Fruit fly (Drosophila melanogaster) whole organism, embryonic: ENCODE data around the gene SmydA-9.
A peak's percentile ranks its signal among the peaks of the same experiment; 100 is the strongest.

Source experiments
- Atf-2 ChIP-seq: fragments of 200-800 bp; sonication (Bioruptor generic); optimal IDR thresholded peaks from 2 replicates; lab custom pipeline; 2016; ENCODE audit warnings: missing biosample characterization, missing genetic modification characterization
- CG10565 ChIP-seq: fragments of 200-800 bp; sonication (Bioruptor generic); optimal IDR thresholded peaks from 3 replicates; lab custom pipeline; 2016; ENCODE audit warnings: missing biosample characterization, mild to moderate bottlenecking, missing genetic modification characterization
- CG10654 ChIP-seq: fragments of 200-800 bp; sonication (Bioruptor generic); optimal IDR thresholded peaks from 2 replicates; lab custom pipeline; 2016; ENCODE audit warnings: missing biosample characterization, missing genetic modification characterization
- CG11456 ChIP-seq: fragments of 200-800 bp; sonication (Bioruptor generic); IDR thresholded peaks from 3 replicates; pipeline ENCODE4 v1.3.6; 2022; ENCODE audit warnings: missing biosample characterization, missing genetic modification characterization
- CG11560 ChIP-seq: fragments of 200-800 bp; sonication (Bioruptor generic); IDR thresholded peaks from 3 replicates; pipeline ENCODE4 v1.3.6; 2022; ENCODE audit warnings: missing biosample characterization, missing genetic modification characterization
- CG11723 ChIP-seq: fragments of 200-800 bp; sonication (Bioruptor generic); optimal IDR thresholded peaks from 2 replicates; lab custom pipeline; 2017; ENCODE audit warnings: missing biosample characterization, mild to moderate bottlenecking, missing genetic modification characterization
- CG12769 ChIP-seq: fragments of 200-800 bp; sonication (Bioruptor generic); optimal IDR thresholded peaks from 2 replicates; lab custom pipeline; 2019; ENCODE audit warnings: missing biosample characterization, mild to moderate bottlenecking, missing genetic modification characterization, moderate library complexity
- CG13424 ChIP-seq: fragments of 200-800 bp; sonication (Bioruptor generic); optimal IDR thresholded peaks from 2 replicates; lab custom pipeline; 2019; ENCODE audit warnings: missing biosample characterization, mild to moderate bottlenecking, missing genetic modification characterization, moderate library complexity
- CG13894 ChIP-seq: fragments of 200-800 bp; sonication (Bioruptor generic); optimal IDR thresholded peaks from 3 replicates; lab custom pipeline; 2018; ENCODE audit warnings: missing biosample characterization, mild to moderate bottlenecking, missing genetic modification characterization, moderate library complexity
- CG15601 ChIP-seq: fragments of 200-800 bp; sonication (Bioruptor generic); optimal IDR thresholded peaks from 3 replicates; lab custom pipeline; 2019; ENCODE audit warnings: missing biosample characterization, mild to moderate bottlenecking, missing genetic modification characterization, moderate library complexity
- CG16779 ChIP-seq: fragments of 200-800 bp; sonication (Bioruptor generic); IDR thresholded peaks from 2 replicates; pipeline ENCODE4 v1.3.6; 2022; ENCODE audit warnings: missing biosample characterization, missing genetic modification characterization
- CG17328 ChIP-seq: fragments of 200-800 bp; sonication (Bioruptor generic); IDR thresholded peaks from 2 replicates; pipeline ENCODE4 v1.3.6; 2022; ENCODE audit warnings: missing biosample characterization, missing genetic modification characterization
- CG17612 ChIP-seq: fragments of 200-800 bp; sonication (Bioruptor generic); IDR thresholded peaks from 2 replicates; pipeline ENCODE4 v1.3.6; 2022; ENCODE audit warnings: missing biosample characterization, missing genetic modification characterization
- CG18764 ChIP-seq: fragments of 200-800 bp; sonication (Bioruptor generic); optimal IDR thresholded peaks from 3 replicates; lab custom pipeline; 2016; ENCODE audit warnings: missing biosample characterization, missing genetic modification characterization
- CG2116 ChIP-seq: fragments of 200-800 bp; sonication (Bioruptor generic); optimal IDR thresholded peaks from 3 replicates; lab custom pipeline; 2018; ENCODE audit warnings: missing biosample characterization, mild to moderate bottlenecking, missing genetic modification characterization
- CG2712 ChIP-seq: fragments of 200-800 bp; optimal IDR thresholded peaks from 3 replicates; lab custom pipeline; 2019; ENCODE audit warnings: missing biosample characterization, mild to moderate bottlenecking, missing genetic modification characterization, moderate library complexity
- CG33213 ChIP-seq: fragments of 200-800 bp; sonication (Bioruptor generic); optimal IDR thresholded peaks from 3 replicates; lab custom pipeline; 2016; ENCODE audit warnings: missing biosample characterization, missing genetic modification characterization
- CG3847 ChIP-seq: fragments of 200-800 bp; sonication (Bioruptor generic); IDR thresholded peaks from 2 replicates; pipeline ENCODE4 v1.3.6; 2022; ENCODE audit warnings: missing biosample characterization, missing genetic modification characterization
- CG42726 ChIP-seq: fragments of 200-800 bp; sonication (Bioruptor generic); IDR thresholded peaks from 2 replicates; pipeline ENCODE4 v1.3.6; 2022; ENCODE audit warnings: missing biosample characterization, missing genetic modification characterization; ENCODE audit not compliant: partially characterized antibody
- CG5180 ChIP-seq: fragments of 200-800 bp; sonication (Bioruptor generic); optimal IDR thresholded peaks from 3 replicates; lab custom pipeline; 2017; ENCODE audit warnings: missing biosample characterization, missing genetic modification characterization, mild to moderate bottlenecking, moderate library complexity, missing genetic modification reagents
- CG6765 ChIP-seq: fragments of 200-800 bp; sonication (Bioruptor generic); optimal IDR thresholded peaks from 3 replicates; lab custom pipeline; 2017; ENCODE audit warnings: missing biosample characterization, mild to moderate bottlenecking, missing genetic modification characterization
- CG9437 ChIP-seq: fragments of 200-800 bp; sonication (Bioruptor generic); optimal IDR thresholded peaks from 2 replicates; lab custom pipeline; 2018; ENCODE audit warnings: missing biosample characterization, mild to moderate bottlenecking, missing genetic modification characterization
- CG9817 ChIP-seq: fragments of 200-800 bp; sonication (Bioruptor generic); optimal IDR thresholded peaks from 2 replicates; lab custom pipeline; 2018; ENCODE audit warnings: missing biosample characterization, mild to moderate bottlenecking, missing genetic modification characterization, moderate library complexity
- Dad ChIP-seq: fragments of 200-800 bp; sonication (Bioruptor generic); optimal IDR thresholded peaks from 3 replicates; lab custom pipeline; 2016; ENCODE audit warnings: missing biosample characterization, missing genetic modification characterization
- Dip2 ChIP-seq: fragments of 200-800 bp; sonication (Bioruptor generic); IDR thresholded peaks from 2 replicates; pipeline ENCODE4 v1.3.6; 2022; ENCODE audit warnings: missing biosample characterization, missing genetic modification characterization
- Dip3 ChIP-seq: fragments of 200-800 bp; sonication (Bioruptor generic); optimal IDR thresholded peaks from 3 replicates; lab custom pipeline; 2016; ENCODE audit warnings: missing biosample characterization, missing genetic modification characterization
- Hr3 ChIP-seq: fragments of 200-800 bp; sonication (Bioruptor generic); optimal IDR thresholded peaks from 3 replicates; lab custom pipeline; 2016; ENCODE audit warnings: missing biosample characterization, missing genetic modification characterization
- Hr51 ChIP-seq, 2 experiments: fragments of 200-800 bp; sonication (Bioruptor generic); optimal IDR thresholded peaks; 2 replicates in 1 of 2; 3 replicates in 1 of 2; lab custom pipeline; 2016 to 2018; ENCODE audit warnings: missing biosample characterization in 2 of 2, missing genetic modification characterization in 2 of 2, mild to moderate bottlenecking in 1 of 2, moderate library complexity in 1 of 2
- Max ChIP-seq: fragments of 200-800 bp; sonication (Bioruptor generic); optimal IDR thresholded peaks from 2 replicates; lab custom pipeline; 2016; ENCODE audit warnings: missing biosample characterization, mild to moderate bottlenecking, missing genetic modification characterization
- Med ChIP-seq: fragments of 200-800 bp; sonication (Bioruptor generic); peaks from one replicate; lab custom pipeline; 2016; ENCODE audit warnings: missing biosample characterization, missing genetic modification characterization, mild to moderate bottlenecking, inconsistent platforms, moderate library complexity
- Meics ChIP-seq: fragments of 200-800 bp; sonication (Bioruptor generic); optimal IDR thresholded peaks from 2 replicates; lab custom pipeline; 2017; ENCODE audit warnings: missing biosample characterization, mild to moderate bottlenecking, missing genetic modification characterization
- Neu2 ChIP-seq: fragments of 200-800 bp; sonication (Bioruptor generic); optimal IDR thresholded peaks from 3 replicates; lab custom pipeline; 2016; ENCODE audit warnings: missing biosample characterization, missing genetic modification characterization, borderline replicate concordance
- Sry-β ChIP-seq: fragments of 200-800 bp; sonication (Bioruptor generic); optimal IDR thresholded peaks from 2 replicates; lab custom pipeline; 2018; ENCODE audit warnings: missing biosample characterization, mild to moderate bottlenecking, missing genetic modification characterization, moderate library complexity
- TFAM ChIP-seq: fragments of 200-800 bp; sonication (Bioruptor generic); optimal IDR thresholded peaks from 2 replicates; lab custom pipeline; 2017; ENCODE audit warnings: missing biosample characterization, missing genetic modification characterization, inconsistent platforms
- ase ChIP-seq: fragments of 200-800 bp; sonication (Bioruptor generic); IDR thresholded peaks from 3 replicates; pipeline ENCODE4 v1.3.6; 2022; ENCODE audit warnings: missing biosample characterization, missing genetic modification characterization
- ato ChIP-seq: fragments of 200-800 bp; sonication (Bioruptor generic); IDR thresholded peaks from 2 replicates; pipeline ENCODE4 v1.3.6; 2022; ENCODE audit warnings: missing biosample characterization, missing genetic modification characterization; ENCODE audit not compliant: partially characterized antibody
- bigmax ChIP-seq: fragments of 200-800 bp; sonication (Bioruptor generic); optimal IDR thresholded peaks from 2 replicates; lab custom pipeline; 2018; ENCODE audit warnings: missing biosample characterization, mild to moderate bottlenecking, missing genetic modification characterization
- dati ChIP-seq: fragments of 200-800 bp; sonication (Bioruptor generic); IDR thresholded peaks from 2 replicates; pipeline ENCODE4 v1.3.6; 2022; ENCODE audit warnings: missing biosample characterization, missing genetic modification characterization
- grau ChIP-seq: fragments of 200-800 bp; optimal IDR thresholded peaks from 3 replicates; lab custom pipeline; 2019; ENCODE audit warnings: missing biosample characterization, mild to moderate bottlenecking, missing genetic modification characterization, moderate library complexity
- gro ChIP-seq: fragments of 200-800 bp; sonication (Bioruptor generic); optimal IDR thresholded peaks from 2 replicates; lab custom pipeline; 2016; ENCODE audit warnings: missing biosample characterization, missing genetic modification characterization
- hbn ChIP-seq: fragments of 200-800 bp; sonication (Bioruptor generic); IDR thresholded peaks from 2 replicates; pipeline ENCODE4 v1.3.6; 2022; ENCODE audit warnings: missing biosample characterization, missing genetic modification characterization; ENCODE audit not compliant: partially characterized antibody
- kah ChIP-seq: fragments of 200-800 bp; sonication (Bioruptor generic); optimal IDR thresholded peaks from 2 replicates; lab custom pipeline; 2018; ENCODE audit warnings: missing biosample characterization, mild to moderate bottlenecking, missing genetic modification characterization
- maf-S ChIP-seq: fragments of 200-800 bp; sonication (Bioruptor generic); optimal IDR thresholded peaks from 2 replicates; lab custom pipeline; 2016; ENCODE audit warnings: missing biosample characterization, missing genetic modification characterization
- phol ChIP-seq: fragments of 200-800 bp; sonication (Bioruptor generic); optimal IDR thresholded peaks from 3 replicates; lab custom pipeline; 2018; ENCODE audit warnings: missing biosample characterization, mild to moderate bottlenecking, missing genetic modification characterization, moderate library complexity
- rib ChIP-seq: fragments of 200-800 bp; sonication (Bioruptor generic); IDR thresholded peaks from 2 replicates; pipeline ENCODE4 v1.3.6; 2022; ENCODE audit warnings: missing biosample characterization, missing genetic modification characterization
- sug ChIP-seq: fragments of 200-800 bp; optimal IDR thresholded peaks from 2 replicates; lab custom pipeline; 2019; ENCODE audit warnings: missing biosample characterization, mild to moderate bottlenecking, missing genetic modification characterization, moderate library complexity
- toy ChIP-seq: fragments of 200-800 bp; sonication (Bioruptor generic); IDR thresholded peaks from 2 replicates; pipeline ENCODE4 v1.3.6; 2022; ENCODE audit warnings: missing biosample characterization, missing genetic modification characterization
- trh ChIP-seq: fragments of 200-800 bp; sonication (Bioruptor generic); optimal IDR thresholded peaks from 2 replicates; lab custom pipeline; 2016; ENCODE audit warnings: missing biosample characterization, missing genetic modification characterization
- ttk ChIP-seq: fragments of 200-800 bp; sonication (Bioruptor generic); IDR thresholded peaks from 2 replicates; pipeline ENCODE4 v2.1.2; 2022; ENCODE audit warnings: missing biosample characterization, missing genetic modification characterization
- tup ChIP-seq: fragments of 200-800 bp; sonication (Bioruptor generic); optimal IDR thresholded peaks from 2 replicates; lab custom pipeline; 2016; ENCODE audit warnings: missing biosample characterization, mild to moderate bottlenecking, missing genetic modification characterization, moderate library complexity
- z ChIP-seq: fragments of 200-800 bp; sonication (Bioruptor generic); IDR thresholded peaks from 3 replicates; pipeline ENCODE4 v1.3.6; 2022; ENCODE audit warnings: missing biosample characterization, missing genetic modification characterization

SmydA-9 gene

DNA sequence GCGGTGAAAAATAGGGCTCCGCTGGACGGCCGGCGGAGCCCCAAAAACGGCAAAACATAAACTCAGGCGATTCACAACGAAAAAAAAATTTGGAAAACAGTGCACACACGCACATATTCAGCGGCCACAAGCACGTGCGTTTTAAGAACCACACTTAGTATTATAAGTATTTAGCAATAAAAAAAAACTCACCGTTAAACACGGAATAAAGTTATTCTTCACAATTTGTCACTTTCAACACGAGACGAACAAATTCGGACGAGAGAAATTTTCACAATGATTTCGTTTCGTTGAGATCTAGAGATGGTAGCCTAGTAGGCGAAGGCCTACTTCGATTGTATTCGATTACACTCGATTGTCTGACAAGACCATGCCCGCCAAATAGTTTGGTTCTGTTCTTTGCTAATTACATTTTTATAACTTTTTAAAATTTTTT, 54.3 kb downstream of the SmydA-9 start, which contains the start of gene His3.3B (continued):
- TF ChIP-seq CG11723 (GFP tag; lab: Kevin White, UChicago) (no peak), CG3847 (GFP tag; lab: Robert Waterston, UW) (0 out of 2 replicates have a peak, but pooled peaks have one; percentile 14), CG17328 (GFP tag; lab: Robert Waterston, UW) (no peak), CG9437 (GFP tag; lab: Kevin White, UChicago) (no peak), tup (GFP tag; lab: Kevin White, UChicago) (no peak), CG17612 (GFP tag; lab: Robert Waterston, UW) (no peak), ase (GFP tag; lab: Robert Waterston, UW) (no peak), Hr51 (GFP tag; optimal IDR thresholded peaks at IDR 0.05; lab: Kevin White, UChicago) (no peak), CG13894 (tag; lab: Kevin White, UChicago) (peak; percentile 38), toy (GFP tag; lab: Robert Waterston, UW) (no peak), TFAM (GFP tag; lab: Kevin White, UChicago) (no peak), hbn (GFP tag; lab: Robert Waterston, UW) (0 out of 2 replicates have a peak, but pooled peaks have one; percentile 24), Sry-β (GFP tag; lab: Kevin White, UChicago) (no peak), phol (tag; lab: Kevin White, UChicago) (no peak), CG11456 (GFP tag; lab: Robert Waterston, UW) (no peak), CG15601 (tag; lab: Kevin White, UChicago) (peak; percentile 2), Dip3 (GFP tag; lab: Kevin White, UChicago) (no peak), CG42726 (GFP tag; lab: Robert Waterston, UW) (no peak), bigmax (GFP tag; lab: Kevin White, UChicago) (peak; percentile 10), ato (GFP tag; lab: Robert Waterston, UW) (0 out of 2 replicates have a peak, but pooled peaks have one; percentile 25), CG10565 (no peak), rib (GFP tag; lab: Robert Waterston, UW) (no peak), z (GFP tag; lab: Robert Waterston, UW) (no peak), CG10654 (GFP tag; lab: Kevin White, UChicago) (no peak), Dad (GFP tag; lab: Kevin White, UChicago) (peak; percentile 1), CG9817 (tag; lab: Kevin White, UChicago) (no peak), CG11560 (tag; lab: Robert Waterston, UW) (peak; percentile 99), ttk (GFP tag; lab: Robert Waterston, UW) (no peak), trh (GFP tag; lab: Kevin White, UChicago) (no peak), CG16779 (GFP tag; lab: Robert Waterston, UW) (no peak), kah (peak; percentile 12), Hr3 (no peak), CG6765 (GFP tag; lab: Kevin White, UChicago) (peak; percentile 47), CG2116 (peak; percentile 73), Atf-2 (GFP tag; lab: Kevin White, UChicago) (no peak), CG18764 (no peak), Max (GFP tag; lab: Kevin White, UChicago) (peak; percentile 7), CG5180 (GFP tag; lab: Kevin White, UChicago) (no peak), grau (tag; lab: Kevin White, UChicago) (no peak), CG13424 (no peak), CG33213 (GFP tag; lab: Kevin White, UChicago) (no peak), dati (GFP tag; lab: Robert Waterston, UW) (no peak), Med (GFP tag; lab: Kevin White, UChicago) (peak; percentile 85), Dip2 (GFP tag; lab: Robert Waterston, UW) (no peak), sug (tag; lab: Kevin White, UChicago) (no peak), maf-S (GFP tag; lab: Kevin White, UChicago) (no peak), gro (GFP tag; lab: Kevin White, UChicago) (peak; percentile 25), CG2712 (tag; lab: Kevin White, UChicago) (no peak), Neu2 (GFP tag; lab: Kevin White, UChicago) (no peak), Meics (GFP tag; lab: Kevin White, UChicago) (no peak), CG12769 (tag; lab: Kevin White, UChicago) (no peak)
